Fruit fly (Drosophila melanogaster) whole organism, embryonic: ENCODE results near the gene CG4230.

Source experiments
- Atf3 ChIP-seq: fragments of 200-800 bp; sonication (Bioruptor generic); optimal IDR thresholded peaks from 3 replicates; lab custom pipeline; 2016; ENCODE audit warnings: missing biosample characterization, missing genetic modification characterization
- CG11085 ChIP-seq: fragments of 200-800 bp; sonication (Bioruptor generic); IDR thresholded peaks from 2 replicates; pipeline ENCODE4 v1.3.6; 2022; ENCODE audit warnings: missing biosample characterization, missing genetic modification characterization
- CG11398 ChIP-seq: fragments of 200-800 bp; sonication (Bioruptor generic); optimal IDR thresholded peaks from 2 replicates; lab custom pipeline; 2016; ENCODE audit warnings: missing biosample characterization, missing genetic modification characterization
- CG11723 ChIP-seq: fragments of 200-800 bp; sonication (Bioruptor generic); optimal IDR thresholded peaks from 2 replicates; lab custom pipeline; 2017; ENCODE audit warnings: missing biosample characterization, mild to moderate bottlenecking, missing genetic modification characterization
- CG14014 ChIP-seq: fragments of 200-800 bp; sonication (Bioruptor generic); IDR thresholded peaks from 2 replicates; pipeline ENCODE4 v1.3.6; 2022; ENCODE audit warnings: missing biosample characterization, missing genetic modification characterization
- CG1529 ChIP-seq: fragments of 200-800 bp; sonication (Bioruptor generic); optimal IDR thresholded peaks from 3 replicates; lab custom pipeline; 2018; ENCODE audit warnings: missing biosample characterization, missing genetic modification characterization
- CG16813 ChIP-seq: fragments of 200-800 bp; sonication (Bioruptor generic); IDR thresholded peaks from 3 replicates; pipeline ENCODE4 v1.3.6; 2022; ENCODE audit warnings: missing biosample characterization, missing genetic modification characterization; ENCODE audit not compliant: partially characterized antibody
- CG18619 ChIP-seq: fragments of 200-800 bp; sonication (Bioruptor generic); optimal IDR thresholded peaks from 3 replicates; lab custom pipeline; 2017; ENCODE audit warnings: missing biosample characterization, mild to moderate bottlenecking, missing genetic modification characterization
- CG2202 ChIP-seq: fragments of 200-800 bp; sonication (Bioruptor generic); optimal IDR thresholded peaks from 2 replicates; lab custom pipeline; 2018; ENCODE audit warnings: missing biosample characterization, mild to moderate bottlenecking, missing genetic modification characterization
- CG31388 ChIP-seq: fragments of 200-800 bp; sonication (Bioruptor generic); optimal IDR thresholded peaks from 2 replicates; lab custom pipeline; 2016; ENCODE audit warnings: missing biosample characterization, missing genetic modification characterization
- CG32767 ChIP-seq: fragments of 200-800 bp; sonication (Bioruptor generic); IDR thresholded peaks from 2 replicates; pipeline ENCODE4 v1.3.6; 2022; ENCODE audit warnings: missing biosample characterization, missing genetic modification characterization
- CG4707 ChIP-seq: fragments of 200-800 bp; sonication (Bioruptor generic); optimal IDR thresholded peaks from 2 replicates; lab custom pipeline; 2018; ENCODE audit warnings: missing biosample characterization, mild to moderate bottlenecking, missing genetic modification characterization, moderate library complexity
- CG4854 ChIP-seq: fragments of 200-800 bp; sonication (Bioruptor generic); optimal IDR thresholded peaks from 2 replicates; lab custom pipeline; 2016; ENCODE audit warnings: missing biosample characterization, missing genetic modification characterization, inconsistent platforms
- CG5953 ChIP-seq: fragments of 200-800 bp; sonication (Bioruptor generic); IDR thresholded peaks from 2 replicates; pipeline ENCODE4 v1.3.6; 2022; ENCODE audit warnings: missing biosample characterization, missing genetic modification characterization
- CG6175 ChIP-seq: fragments of 200-800 bp; sonication (Bioruptor generic); IDR thresholded peaks from 3 replicates; pipeline ENCODE4 v1.3.6; 2022; ENCODE audit warnings: missing biosample characterization, missing genetic modification characterization
- CG7372 ChIP-seq: fragments of 200-800 bp; sonication (Bioruptor generic); IDR thresholded peaks from 2 replicates; pipeline ENCODE4 v1.3.6; 2022; ENCODE audit warnings: missing biosample characterization, missing genetic modification characterization
- CG7928 ChIP-seq: fragments of 200-800 bp; sonication (Bioruptor generic); optimal IDR thresholded peaks from 2 replicates; lab custom pipeline; 2017; ENCODE audit warnings: missing biosample characterization, mild to moderate bottlenecking, missing genetic modification characterization
- CG8089 ChIP-seq: fragments of 200-800 bp; sonication (Bioruptor generic); optimal IDR thresholded peaks from 3 replicates; lab custom pipeline; 2016; ENCODE audit warnings: missing biosample characterization, missing genetic modification characterization
- CG9817 ChIP-seq: fragments of 200-800 bp; sonication (Bioruptor generic); optimal IDR thresholded peaks from 2 replicates; lab custom pipeline; 2018; ENCODE audit warnings: missing biosample characterization, mild to moderate bottlenecking, missing genetic modification characterization, moderate library complexity
- D19A ChIP-seq: fragments of 200-800 bp; optimal IDR thresholded peaks from 3 replicates; lab custom pipeline; 2019; ENCODE audit warnings: missing biosample characterization, mild to moderate bottlenecking, missing genetic modification characterization, moderate library complexity
- Hr51 ChIP-seq, 2 experiments: fragments of 200-800 bp; sonication (Bioruptor generic); optimal IDR thresholded peaks; 2 replicates in 1 of 2; 3 replicates in 1 of 2; lab custom pipeline; 2016 to 2018; ENCODE audit warnings: missing biosample characterization in 2 of 2, missing genetic modification characterization in 2 of 2, mild to moderate bottlenecking in 1 of 2, moderate library complexity in 1 of 2
- Lim3 ChIP-seq: fragments of 200-800 bp; sonication (Bioruptor generic); IDR thresholded peaks from 2 replicates; pipeline ENCODE4 v1.3.6; 2022; ENCODE audit warnings: missing biosample characterization, missing genetic modification characterization
- Mad ChIP-seq: fragments of 200-800 bp; sonication (Bioruptor generic); optimal IDR thresholded peaks from 2 replicates; lab custom pipeline; 2016; ENCODE audit warnings: missing biosample characterization, missing genetic modification characterization
- Meics ChIP-seq: fragments of 200-800 bp; sonication (Bioruptor generic); optimal IDR thresholded peaks from 2 replicates; lab custom pipeline; 2017; ENCODE audit warnings: missing biosample characterization, mild to moderate bottlenecking, missing genetic modification characterization
- Pdp1 ChIP-seq, 2 experiments: fragments of 200-800 bp; sonication (Bioruptor generic); optimal IDR thresholded peaks; 3 replicates each; lab custom pipeline; 2016; ENCODE audit warnings: missing biosample characterization in 2 of 2, missing genetic modification characterization in 2 of 2, mild to moderate bottlenecking in 1 of 2, moderate library complexity in 1 of 2
- Ptx1 ChIP-seq: fragments of 200-800 bp; sonication (Bioruptor generic); IDR thresholded peaks from 2 replicates; pipeline ENCODE4 v1.3.6; 2022; ENCODE audit warnings: missing biosample characterization, missing genetic modification characterization
- Ravus ChIP-seq: fragments of 200-800 bp; sonication (Bioruptor generic); IDR thresholded peaks from 2 replicates; pipeline ENCODE4 v1.3.6; 2022; ENCODE audit warnings: missing biosample characterization, missing genetic modification characterization
- Rfx ChIP-seq: fragments of 200-800 bp; sonication (Bioruptor generic); IDR thresholded peaks from 2 replicates; pipeline ENCODE4 v1.3.6; 2022; ENCODE audit warnings: missing biosample characterization, missing genetic modification characterization
- Xrp1 ChIP-seq: fragments of 200-800 bp; sonication (Bioruptor generic); IDR thresholded peaks from 2 replicates; pipeline ENCODE4 v1.3.6; 2022; ENCODE audit warnings: missing biosample characterization, missing genetic modification characterization
- bbx ChIP-seq: fragments of 200-800 bp; sonication (Bioruptor generic); IDR thresholded peaks from 2 replicates; pipeline ENCODE4 v1.3.6; 2022; ENCODE audit warnings: missing biosample characterization, missing genetic modification characterization; ENCODE audit not compliant: partially characterized antibody
- br ChIP-seq: fragments of >200 bp; optimal IDR thresholded peaks from 2 replicates; lab custom pipeline; 2017
- corto ChIP-seq: fragments of 200-800 bp; sonication (Bioruptor generic); optimal IDR thresholded peaks from 2 replicates; lab custom pipeline; 2016; ENCODE audit warnings: missing biosample characterization, mild to moderate bottlenecking, missing genetic modification characterization, moderate library complexity
- dpn ChIP-seq, 2 experiments: fragments of 200-800 bp; sonication (Bioruptor generic); optimal IDR thresholded peaks; 3 replicates each; lab custom pipeline; 2016; ENCODE audit warnings: missing biosample characterization in 2 of 2, missing genetic modification characterization in 2 of 2
- en ChIP-seq: fragments of 200-800 bp; sonication (Bioruptor generic); optimal IDR thresholded peaks from 2 replicates; lab custom pipeline; 2016; ENCODE audit warnings: missing biosample characterization, missing genetic modification characterization
- fd102C ChIP-seq: fragments of 200-800 bp; sonication (Bioruptor generic); optimal IDR thresholded peaks from 2 replicates; lab custom pipeline; 2018; ENCODE audit warnings: missing biosample characterization, mild to moderate bottlenecking, missing genetic modification characterization, moderate library complexity
- fd64A ChIP-seq: fragments of 200-800 bp; sonication (Bioruptor generic); optimal IDR thresholded peaks from 3 replicates; lab custom pipeline; 2018; ENCODE audit warnings: missing biosample characterization, mild to moderate bottlenecking, missing genetic modification characterization
- fru ChIP-seq: fragments of >200 bp; optimal IDR thresholded peaks from 2 replicates; lab custom pipeline; 2017
- gcm ChIP-seq: fragments of 200-800 bp; sonication (Bioruptor generic); optimal IDR thresholded peaks from 2 replicates; lab custom pipeline; 2019; ENCODE audit warnings: missing biosample characterization, mild to moderate bottlenecking, missing genetic modification characterization, moderate library complexity
- gt ChIP-seq: fragments of 200-800 bp; sonication (Bioruptor generic); IDR thresholded peaks from 2 replicates; pipeline ENCODE4 v1.3.6; 2022; ENCODE audit warnings: missing biosample characterization, missing genetic modification characterization
- hb ChIP-seq: fragments of 200-800 bp; sonication (Bioruptor generic); IDR thresholded peaks from 3 replicates; pipeline ENCODE4 v1.3.6; 2022; ENCODE audit warnings: missing biosample characterization, missing genetic modification characterization; ENCODE audit not compliant: partially characterized antibody
- jigr1 ChIP-seq: fragments of 200-800 bp; sonication (Bioruptor generic); IDR thresholded peaks from 3 replicates; pipeline ENCODE4 v1.3.6; 2022; ENCODE audit warnings: missing biosample characterization, missing genetic modification characterization
- jing ChIP-seq: fragments of 200-800 bp; sonication (Bioruptor generic); optimal IDR thresholded peaks from 2 replicates; lab custom pipeline; 2018; ENCODE audit warnings: missing biosample characterization, mild to moderate bottlenecking, missing genetic modification characterization
- luna ChIP-seq: fragments of 200-800 bp; sonication (Bioruptor generic); optimal IDR thresholded peaks from 2 replicates; lab custom pipeline; 2016; ENCODE audit warnings: missing biosample characterization, missing genetic modification characterization
- p53 ChIP-seq: fragments of 200-800 bp; sonication (Bioruptor generic); optimal IDR thresholded peaks from 2 replicates; lab custom pipeline; 2016; ENCODE audit warnings: missing biosample characterization, missing genetic modification characterization
- phol ChIP-seq: fragments of 200-800 bp; sonication (Bioruptor generic); optimal IDR thresholded peaks from 3 replicates; lab custom pipeline; 2018; ENCODE audit warnings: missing biosample characterization, mild to moderate bottlenecking, missing genetic modification characterization, moderate library complexity
- psq ChIP-seq: fragments of 200-800 bp; sonication (Bioruptor generic); optimal IDR thresholded peaks from 2 replicates; lab custom pipeline; 2017; ENCODE audit warnings: missing biosample characterization, missing genetic modification characterization
- ranshi ChIP-seq: fragments of 200-800 bp; sonication (Bioruptor generic); IDR thresholded peaks from 2 replicates; pipeline ENCODE4 v1.3.6; 2022; ENCODE audit warnings: missing biosample characterization, missing genetic modification characterization
- tio ChIP-seq: fragments of 200-800 bp; sonication (Bioruptor generic); optimal IDR thresholded peaks from 2 replicates; lab custom pipeline; 2017; ENCODE audit warnings: missing biosample characterization, missing genetic modification characterization, inconsistent platforms
- trem ChIP-seq: fragments of 200-800 bp; optimal IDR thresholded peaks from 3 replicates; lab custom pipeline; 2019; ENCODE audit warnings: missing biosample characterization, mild to moderate bottlenecking, missing genetic modification characterization, moderate library complexity
- vfl ChIP-seq: fragments of 200-800 bp; sonication (Bioruptor generic); optimal IDR thresholded peaks from 2 replicates; lab custom pipeline; 2016; ENCODE audit warnings: missing biosample characterization, missing genetic modification characterization
- vvl ChIP-seq: fragments of 200-800 bp; sonication (Bioruptor generic); IDR thresholded peaks from 2 replicates; pipeline ENCODE4 v1.3.6; 2022; ENCODE audit warnings: missing biosample characterization, missing genetic modification characterization

Gene CG4230

dm6 chr2L:5060952-5061478 lies 35.0 kb upstream of the CG4230 start (continued):
- TF ChIP-seq CG32767 (GFP tag; lab: Robert Waterston, UW) (no peak), Meics (GFP tag; lab: Kevin White, UChicago) (peak; percentile 74), bbx (GFP tag; lab: Robert Waterston, UW) (no peak), Hr51 (GFP tag; optimal IDR thresholded peaks at IDR 0.05; lab: Kevin White, UChicago) (peak in 1 of 2 experiments; percentile 63), phol (tag; lab: Kevin White, UChicago) (peak; percentile 23), Ptx1 (GFP tag; lab: Robert Waterston, UW) (peak; percentile 73), CG2202 (tag; lab: Kevin White, UChicago) (no peak), p53 (peak; percentile 68), Rfx (GFP tag; lab: Robert Waterston, UW) (peak; percentile 82), Xrp1 (GFP tag; lab: Robert Waterston, UW) (no peak; the same call in none of the 2 replicates), CG11723 (GFP tag; lab: Kevin White, UChicago) (no peak), vfl (GFP tag; lab: Kevin White, UChicago) (no peak), br (no peak), Pdp1 (GFP tag; optimal IDR thresholded peaks at IDR 0.05; lab: Kevin White, UChicago) (peak; percentile 59 to 85), CG14014 (peak; percentile 87), ranshi (GFP tag; lab: Robert Waterston, UW) (peak; percentile 70), CG11398 (GFP tag; lab: Kevin White, UChicago) (peak; percentile 62), CG16813 (GFP tag; lab: Robert Waterston, UW) (no peak), CG6175 (GFP tag; lab: Robert Waterston, UW) (no peak), CG1529 (GFP tag; lab: Kevin White, UChicago) (peak; percentile 4), CG9817 (tag; lab: Kevin White, UChicago) (peak; percentile 48), Ravus (GFP tag; lab: Robert Waterston, UW) (peak; percentile 18), CG7928 (GFP tag; lab: Kevin White, UChicago) (peak; percentile 20), Mad (GFP tag; lab: Kevin White, UChicago) (no peak), hb (GFP tag; lab: Robert Waterston, UW) (no peak), fru (lab: Kevin White, UChicago) (no peak), gcm (peak; percentile 34), psq (GFP tag; lab: Kevin White, UChicago) (no peak), D19A (tag; lab: Kevin White, UChicago) (peak; percentile 24), luna (peak; percentile 34), gt (GFP tag; lab: Robert Waterston, UW) (no peak), corto (peak; percentile 51), CG7372 (GFP tag; lab: Robert Waterston, UW) (no peak; the same call in 1 of the 2 replicates), vvl (GFP tag; lab: Robert Waterston, UW) (peak; percentile 82), CG5953 (GFP tag; lab: Robert Waterston, UW) (peak; percentile 77; the same call in 1 of the 2 replicates), CG4707 (no peak), CG18619 (GFP tag; lab: Kevin White, UChicago) (peak; percentile 60), fd64A (GFP tag; lab: Kevin White, UChicago) (no peak), en (GFP tag; lab: Kevin White, UChicago) (peak; percentile 69), Lim3 (GFP tag; lab: Robert Waterston, UW) (no peak), jing (GFP tag; lab: Kevin White, UChicago) (peak; percentile 31), CG4854 (no peak), CG31388 (GFP tag; lab: Kevin White, UChicago) (no peak), fd102C (GFP tag; lab: Kevin White, UChicago) (no peak), CG11085 (GFP tag; lab: Robert Waterston, UW) (0 out of 2 replicates have a peak, but pooled peaks have one; percentile 9), dpn (GFP tag; optimal IDR thresholded peaks at IDR 0.05; lab: Kevin White, UChicago) (peak; percentile 55 to 75), CG8089 (no peak), trem (tag; lab: Kevin White, UChicago) (no peak), tio (GFP tag; lab: Kevin White, UChicago) (peak; percentile 46), jigr1 (no peak), Atf3 (no peak)
